Fruit fly (Drosophila melanogaster): ENCODE measurements around the gene Zip71B.

The Zip71B gene

dm6 chr3L:14952858-14953669 lies 39.0 kb upstream of the Zip71B start (continued):
- no peak for TF ChIP-seq Eip74EF (GFP tag; optimal IDR thresholded peaks at IDR 0.05)
- no peak for TF ChIP-seq CG6175 (GFP tag; IDR thresholded peaks at IDR 0.05)
- no peak for TF ChIP-seq kay (GFP tag; optimal IDR thresholded peaks at IDR 0.05)
- TF ChIP-seq CG7786 (GFP tag; optimal IDR thresholded peaks at IDR 0.05) = no peak
- TF ChIP-seq Deaf1 (tag; optimal IDR thresholded peaks at IDR 0.05) = no peak
- no peak for TF ChIP-seq hkb (optimal IDR thresholded peaks at IDR 0.05)
- TF ChIP-seq hkb (GFP tag; IDR thresholded peaks at IDR 0.05) = no peak
- no peak for TF ChIP-seq tgo (GFP tag; IDR thresholded peaks at IDR 0.05)
- TF ChIP-seq CG15479 (GFP tag; optimal IDR thresholded peaks at IDR 0.05) = peak; percentile 59
- TF ChIP-seq Hmx (GFP tag; optimal IDR thresholded peaks at IDR 0.05) = no peak
- TF ChIP-seq prd (optimal IDR thresholded peaks at IDR 0.05) = no peak
- TF ChIP-seq prd (GFP tag; IDR thresholded peaks at IDR 0.05) = peak; percentile 37; the same call in 2 of the 3 replicates
- TF ChIP-seq CG17186 (GFP tag; optimal IDR thresholded peaks at IDR 0.05) = no peak
- TF ChIP-seq pb (GFP tag; optimal IDR thresholded peaks at IDR 0.05) = no peak
- peak; percentile 54 for TF ChIP-seq CG18262 (tag; optimal IDR thresholded peaks at IDR 0.05)
- no peak for TF ChIP-seq CG1529 (GFP tag; optimal IDR thresholded peaks at IDR 0.05)
- no peak for TF ChIP-seq mam (GFP tag; optimal IDR thresholded peaks at IDR 0.05)
- peak; percentile 64 for TF ChIP-seq zf30C (GFP tag; optimal IDR thresholded peaks at IDR 0.05)
- TF ChIP-seq D19A (tag; optimal IDR thresholded peaks at IDR 0.05) = no peak
- TF ChIP-seq seq (GFP tag; IDR thresholded peaks at IDR 0.05) = no peak
- TF ChIP-seq nerfin-2 (GFP tag; IDR thresholded peaks at IDR 0.05; ENCODE audit: partially characterized antibody) = no peak
- TF ChIP-seq CG15011 (GFP tag; optimal IDR thresholded peaks at IDR 0.05) = no peak
- TF ChIP-seq HLHmδ (GFP tag; optimal IDR thresholded peaks at IDR 0.05) = no peak
- TF ChIP-seq CG12071 (GFP tag; optimal IDR thresholded peaks at IDR 0.05) = no peak
- TF ChIP-seq toy (GFP tag; IDR thresholded peaks at IDR 0.05) = no peak
- no peak for TF ChIP-seq caup (GFP tag; optimal IDR thresholded peaks at IDR 0.05; ENCODE audit: severe bottlenecking)
- TF ChIP-seq CG9817 (tag; optimal IDR thresholded peaks at IDR 0.05) = no peak
- no peak for TF ChIP-seq sens (GFP tag)
- peak; percentile 28 for TF ChIP-seq p53 (GFP tag; optimal IDR thresholded peaks at IDR 0.05)
- 0 out of 3 replicates have a peak, but pooled peaks have one; percentile 38 for TF ChIP-seq z (GFP tag; IDR thresholded peaks at IDR 0.05)
- TF ChIP-seq CG8388 (GFP tag; optimal IDR thresholded peaks at IDR 0.05) = no peak
- no peak for TF ChIP-seq zfh2 (GFP tag; optimal IDR thresholded peaks at IDR 0.05)
- TF ChIP-seq CG31441 (GFP tag; IDR thresholded peaks at IDR 0.05) = 0 out of 2 replicates have a peak, but pooled peaks have one; percentile 17
- TF ChIP-seq CG10267 (tag; optimal IDR thresholded peaks at IDR 0.05) = peak; percentile 23
- no peak for TF ChIP-seq amos (GFP tag; IDR thresholded peaks at IDR 0.05; ENCODE audit: partially characterized antibody)
- no peak for TF ChIP-seq Vsx1 (GFP tag; optimal IDR thresholded peaks at IDR 0.05)
- no peak for TF ChIP-seq mirr (GFP tag; optimal IDR thresholded peaks at IDR 0.05)
- peak; percentile 37 for TF ChIP-seq fd102C (GFP tag; optimal IDR thresholded peaks at IDR 0.05)
- no peak for TF ChIP-seq insv (GFP tag; optimal IDR thresholded peaks at IDR 0.05)
- no peak for TF ChIP-seq Hand (GFP tag; optimal IDR thresholded peaks at IDR 0.05)
- no peak for TF ChIP-seq CG6654 (GFP tag; optimal IDR thresholded peaks at IDR 0.05)
- no peak for TF ChIP-seq Spps (tag; optimal IDR thresholded peaks at IDR 0.05)
- TF ChIP-seq tna (GFP tag; IDR thresholded peaks at IDR 0.05; ENCODE audit: partially characterized antibody) = no peak
- no peak for TF ChIP-seq CG16779 (GFP tag; IDR thresholded peaks at IDR 0.05)
- no peak for TF ChIP-seq NfI (GFP tag; optimal IDR thresholded peaks at IDR 0.05)
- no peak for TF ChIP-seq GATAe (GFP tag; conservative IDR thresholded peaks at IDR 0.05)
- no peak for TF ChIP-seq CG1233 (GFP tag; optimal IDR thresholded peaks at IDR 0.05)
- TF ChIP-seq CG8924 (tag; optimal IDR thresholded peaks at IDR 0.05) = peak; percentile 38
- no peak for TF ChIP-seq CG6813 (GFP tag; optimal IDR thresholded peaks at IDR 0.05)
